Fruit fly (Drosophila melanogaster): ENCODE results near the gene CG45072.

Gene CG45072

DNA sequence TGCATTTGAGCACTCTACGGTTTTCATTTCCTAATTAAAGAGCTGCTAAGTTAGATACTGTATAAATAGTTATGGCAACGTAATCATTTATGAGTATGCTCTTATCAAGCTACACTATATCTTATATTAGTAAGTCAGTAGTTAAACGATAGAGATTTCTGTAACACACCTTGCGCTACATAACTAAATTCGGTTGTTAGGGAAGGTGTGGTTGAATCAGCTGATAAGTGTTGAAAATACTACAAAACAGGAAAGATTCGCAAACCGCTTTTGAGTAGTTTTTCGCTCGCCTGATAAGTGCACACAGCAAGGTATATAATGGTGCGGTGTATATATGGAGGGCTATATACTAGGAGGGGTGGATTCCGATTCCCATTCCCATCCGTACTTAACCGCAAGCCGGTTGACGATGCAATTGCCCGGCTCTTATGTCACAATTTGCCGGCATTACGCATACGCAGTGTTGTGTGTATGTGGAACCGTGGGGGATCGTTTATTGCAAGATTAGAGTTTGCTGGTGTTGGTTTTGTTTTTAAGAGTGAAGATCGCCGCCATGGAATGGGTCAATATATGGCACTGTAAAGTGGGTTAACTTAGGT is 18.1 kb downstream of the CG45072 start:
- no peak for TF ChIP-seq psq (optimal IDR thresholded peaks at IDR 0.05)
- no peak for TF ChIP-seq Dll (optimal IDR thresholded peaks at IDR 0.05)
- TF ChIP-seq pan (optimal IDR thresholded peaks at IDR 0.05), result no peak
- no peak for TF ChIP-seq EcR (GFP tag; optimal IDR thresholded peaks at IDR 0.05)
- no peak for TF ChIP-seq usp (GFP tag; optimal IDR thresholded peaks at IDR 0.05)
- TF ChIP-seq CG8478 (optimal IDR thresholded peaks at IDR 0.05), result no peak

DNA sequence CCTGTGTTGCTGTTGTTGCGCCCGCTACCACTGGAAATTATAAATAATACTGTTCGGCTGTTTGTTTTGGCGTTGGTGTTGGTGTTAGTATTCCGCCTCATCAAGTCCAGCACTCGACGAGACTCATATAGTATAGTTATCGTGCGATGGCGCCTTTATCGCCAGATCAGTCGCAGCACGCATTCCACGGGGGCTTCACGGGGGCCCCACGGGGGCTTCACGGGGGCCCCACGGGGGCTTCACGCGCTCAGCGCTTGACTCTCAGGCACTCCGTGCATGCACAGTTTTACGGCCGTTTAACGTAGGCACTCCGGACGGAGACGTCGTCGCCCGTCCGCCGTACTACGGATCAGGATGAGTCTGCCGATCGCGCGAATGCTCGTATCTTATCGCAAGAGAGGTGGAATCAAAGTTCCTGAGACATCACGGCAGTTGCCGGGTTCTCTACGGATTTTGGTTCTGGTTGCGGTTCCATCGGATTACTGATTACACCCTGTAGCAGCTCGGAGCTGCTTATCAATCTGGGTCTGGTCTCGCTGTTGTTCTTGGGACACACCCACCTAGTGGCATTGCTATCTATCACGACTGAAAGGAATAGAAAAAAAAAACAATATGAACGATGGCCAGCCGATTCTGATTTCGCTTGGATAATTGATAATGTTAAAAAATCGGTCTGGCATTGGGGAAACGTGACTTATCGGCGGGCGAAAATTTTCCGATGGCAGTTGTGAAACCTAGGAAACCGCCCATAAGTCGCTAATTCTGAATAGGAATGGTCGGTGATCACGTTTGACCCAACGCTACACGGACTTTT is 20.1 kb downstream of the CG45072 start:
- no peak for TF ChIP-seq CG8478 (optimal IDR thresholded peaks at IDR 0.05)
- no peak for TF ChIP-seq pan (optimal IDR thresholded peaks at IDR 0.05)
- no peak for TF ChIP-seq psq (optimal IDR thresholded peaks at IDR 0.05)
- no peak for TF ChIP-seq EcR (GFP tag; optimal IDR thresholded peaks at IDR 0.05)
- no peak for TF ChIP-seq usp (GFP tag; optimal IDR thresholded peaks at IDR 0.05)
- TF ChIP-seq Dll (optimal IDR thresholded peaks at IDR 0.05), result no peak

DNA sequence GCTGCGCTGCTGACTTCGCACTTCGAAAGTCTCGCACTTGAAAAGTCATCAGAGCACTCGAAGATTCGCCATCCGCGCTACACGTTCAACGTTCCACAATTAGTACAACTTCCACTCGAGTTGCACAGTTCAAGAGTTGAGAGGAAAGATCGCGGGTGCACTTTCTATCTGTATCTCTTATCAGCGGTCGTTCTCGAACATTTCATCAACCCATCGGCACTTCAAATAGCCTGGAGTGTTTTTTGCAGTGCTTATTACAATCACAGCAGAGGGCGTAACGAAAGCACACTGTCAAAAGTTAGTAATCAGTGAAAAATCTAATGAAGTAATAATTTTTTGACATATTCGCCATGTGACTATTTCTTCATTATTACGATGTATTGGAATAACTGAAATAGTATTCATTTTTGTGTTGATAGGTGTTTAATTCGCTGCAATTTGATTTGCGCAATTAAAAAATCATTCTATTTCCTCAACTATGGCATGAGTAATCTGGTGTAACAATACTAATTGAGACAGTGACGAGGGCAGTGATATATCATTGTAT is 21.6 kb downstream of the CG45072 start:
- TF ChIP-seq EcR (GFP tag; optimal IDR thresholded peaks at IDR 0.05) (no peak), usp (GFP tag; optimal IDR thresholded peaks at IDR 0.05) (no peak), Dll (optimal IDR thresholded peaks at IDR 0.05) (no peak), psq (optimal IDR thresholded peaks at IDR 0.05) (no peak), pan (optimal IDR thresholded peaks at IDR 0.05) (no peak), CG8478 (optimal IDR thresholded peaks at IDR 0.05) (no peak)

DNA sequence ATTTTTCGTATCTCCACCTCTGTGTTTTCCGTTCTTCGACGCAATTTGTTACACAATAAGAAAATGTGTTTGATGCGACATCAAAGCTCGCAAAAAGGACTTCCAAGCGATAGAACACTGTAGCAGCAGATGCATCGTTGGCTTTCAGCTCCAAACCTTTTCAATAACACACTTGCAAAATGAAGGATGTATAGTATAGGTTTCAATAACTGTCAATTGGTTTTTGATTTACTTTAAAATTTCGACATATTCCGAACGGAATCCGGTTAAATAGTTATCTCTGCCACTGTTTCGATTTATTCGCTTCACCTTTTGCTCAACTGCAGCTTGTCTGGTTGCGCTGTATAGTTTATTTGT is 22.1 kb downstream of the CG45072 start:
- TF ChIP-seq CG8478 (optimal IDR thresholded peaks at IDR 0.05) (no peak), Dll (optimal IDR thresholded peaks at IDR 0.05) (no peak), pan (optimal IDR thresholded peaks at IDR 0.05) (no peak), EcR (GFP tag; optimal IDR thresholded peaks at IDR 0.05) (no peak), usp (GFP tag; optimal IDR thresholded peaks at IDR 0.05) (no peak), psq (optimal IDR thresholded peaks at IDR 0.05) (no peak)

DNA sequence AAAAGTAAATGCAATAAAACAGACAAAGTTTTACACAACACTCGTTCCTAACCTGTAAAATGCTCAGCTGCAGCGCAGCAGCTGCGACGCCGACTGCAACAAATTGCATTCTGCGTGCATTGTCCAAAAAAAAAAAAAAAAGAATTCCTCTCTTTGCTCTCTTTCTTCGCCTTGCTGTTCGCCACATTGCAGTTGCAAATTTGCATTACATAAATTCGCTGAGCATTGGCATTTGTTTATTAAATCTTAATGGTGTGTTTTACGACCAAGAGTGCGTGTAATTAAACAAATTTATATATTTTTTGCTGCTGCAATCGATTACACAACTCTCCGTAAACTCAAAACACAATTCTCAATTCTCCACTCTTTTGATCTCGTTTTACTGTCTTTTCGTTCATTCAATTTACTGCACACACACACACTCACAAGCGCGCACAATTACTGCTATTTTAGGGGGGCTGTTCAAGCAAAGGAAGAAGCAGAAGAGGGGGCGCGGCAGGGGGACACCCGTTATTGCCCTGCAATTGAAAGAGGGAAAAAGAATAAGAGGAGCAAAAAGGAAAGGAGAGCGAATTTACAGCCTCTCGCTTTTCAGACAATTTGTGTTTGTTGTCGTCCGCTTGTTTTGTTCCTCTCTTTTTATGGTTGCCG is 22.6 kb downstream of the CG45072 start:
- no peak for TF ChIP-seq Dll (optimal IDR thresholded peaks at IDR 0.05)
- no peak for TF ChIP-seq pan (optimal IDR thresholded peaks at IDR 0.05)
- no peak for TF ChIP-seq psq (optimal IDR thresholded peaks at IDR 0.05)
- no peak for TF ChIP-seq usp (GFP tag; optimal IDR thresholded peaks at IDR 0.05)
- no peak for TF ChIP-seq CG8478 (optimal IDR thresholded peaks at IDR 0.05)
- no peak for TF ChIP-seq EcR (GFP tag; optimal IDR thresholded peaks at IDR 0.05)

DNA sequence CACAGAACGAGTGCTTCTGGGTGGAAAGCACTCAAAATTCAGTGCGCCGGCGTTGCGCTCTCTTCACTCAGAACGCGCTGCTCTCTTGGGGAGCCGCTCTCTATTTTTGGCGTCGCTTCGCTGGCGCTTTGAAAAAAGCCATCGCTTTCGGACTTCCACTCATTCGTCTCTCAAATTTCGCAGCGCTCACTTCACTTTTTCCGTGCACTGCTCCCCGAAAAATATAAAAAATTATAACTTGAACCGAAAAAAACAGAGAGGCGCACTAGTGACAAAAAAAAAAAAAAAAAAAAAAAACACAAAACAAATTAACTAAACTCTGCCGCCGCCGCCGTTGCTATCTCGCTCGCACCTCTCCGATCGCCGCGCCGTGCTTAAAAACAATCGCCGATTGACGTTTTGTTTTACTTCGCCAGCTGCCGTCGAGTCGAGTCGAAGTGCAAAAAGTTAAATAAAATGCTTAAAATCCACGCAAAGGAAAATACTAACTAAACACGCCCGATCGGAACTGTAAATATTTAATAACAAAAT is 23.7 kb downstream of the CG45072 start:
- TF ChIP-seq Dll (optimal IDR thresholded peaks at IDR 0.05), result peak; percentile 98
- TF ChIP-seq usp (GFP tag; optimal IDR thresholded peaks at IDR 0.05), result no peak
- TF ChIP-seq CG8478 (optimal IDR thresholded peaks at IDR 0.05), result no peak
- no peak for TF ChIP-seq psq (optimal IDR thresholded peaks at IDR 0.05)

DNA sequence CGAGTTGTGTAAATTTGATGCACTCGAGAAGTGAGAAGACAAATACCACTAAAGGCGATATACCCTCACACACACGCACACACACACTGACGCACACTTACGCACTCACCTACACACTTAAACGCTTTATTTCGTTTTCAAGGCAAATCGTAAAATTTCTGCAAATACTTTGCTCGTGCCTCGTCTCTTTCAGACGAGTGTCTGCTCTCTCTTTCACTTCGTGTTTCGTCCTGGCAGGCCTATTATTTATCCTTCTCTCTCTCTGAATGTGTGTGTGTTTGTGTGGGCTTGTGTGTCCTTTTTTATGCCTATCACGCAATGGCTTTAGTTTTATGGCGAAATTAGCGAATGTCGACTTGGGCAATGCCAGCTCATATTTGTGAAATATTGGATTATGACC is 24.8 kb downstream of the CG45072 start:
- TF ChIP-seq EcR (GFP tag; optimal IDR thresholded peaks at IDR 0.05), result no peak
- TF ChIP-seq pan (optimal IDR thresholded peaks at IDR 0.05), result no peak
- no peak for TF ChIP-seq CG8478 (optimal IDR thresholded peaks at IDR 0.05)
- no peak for TF ChIP-seq psq (optimal IDR thresholded peaks at IDR 0.05)
- no peak for TF ChIP-seq usp (GFP tag; optimal IDR thresholded peaks at IDR 0.05)

DNA sequence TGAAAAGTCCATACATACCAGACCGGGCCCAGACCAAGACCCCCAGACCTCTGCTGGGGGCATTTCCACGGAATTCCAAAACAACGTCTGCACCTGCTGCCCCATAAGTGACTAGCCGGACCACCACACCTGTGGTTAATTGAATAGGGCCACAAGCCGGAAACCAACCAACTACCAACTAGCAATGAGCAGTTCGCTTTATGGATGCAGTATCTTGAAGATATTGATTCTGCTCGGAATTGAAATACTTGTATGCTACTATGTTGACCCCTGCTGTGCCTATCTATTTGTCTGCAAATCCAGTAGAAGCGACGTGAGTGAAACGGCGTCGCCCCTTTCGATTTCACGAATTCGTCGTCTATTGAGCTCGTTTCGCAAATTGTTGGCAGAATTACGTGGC is 27.2 kb downstream of the CG45072 start:
- no peak for TF ChIP-seq Dll (optimal IDR thresholded peaks at IDR 0.05)
- peak in 1 of 2 experiments; percentile 36 for TF ChIP-seq EcR (GFP tag; optimal IDR thresholded peaks at IDR 0.05)
- TF ChIP-seq usp (GFP tag; optimal IDR thresholded peaks at IDR 0.05), result no peak
- no peak for TF ChIP-seq psq (optimal IDR thresholded peaks at IDR 0.05)
- no peak for TF ChIP-seq CG8478 (optimal IDR thresholded peaks at IDR 0.05)
- no peak for TF ChIP-seq pan (optimal IDR thresholded peaks at IDR 0.05)

DNA sequence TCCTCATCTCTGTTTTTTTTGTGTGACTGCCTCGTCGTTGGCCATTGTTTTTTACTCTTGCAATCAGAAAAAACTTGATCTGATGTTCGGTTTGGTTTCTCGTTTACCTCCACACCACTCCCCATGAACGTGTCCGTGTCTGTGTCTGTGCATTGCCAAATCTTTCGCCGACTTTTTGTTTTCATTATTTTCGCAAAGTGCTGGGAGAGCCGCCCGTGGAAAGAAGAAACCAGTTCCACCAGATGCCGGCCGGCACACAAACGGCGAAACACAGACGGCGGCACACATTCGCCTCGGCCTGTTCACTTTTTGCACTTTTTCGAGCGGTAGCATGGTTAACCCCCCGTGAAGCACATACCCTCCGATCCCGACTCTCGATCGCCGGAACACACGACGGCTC is 27.7 kb downstream of the CG45072 start:
- TF ChIP-seq pan (optimal IDR thresholded peaks at IDR 0.05) (no peak), Dll (optimal IDR thresholded peaks at IDR 0.05) (no peak), EcR (GFP tag; optimal IDR thresholded peaks at IDR 0.05) (no peak), psq (optimal IDR thresholded peaks at IDR 0.05) (no peak), usp (GFP tag; optimal IDR thresholded peaks at IDR 0.05) (no peak), CG8478 (optimal IDR thresholded peaks at IDR 0.05) (no peak)

DNA sequence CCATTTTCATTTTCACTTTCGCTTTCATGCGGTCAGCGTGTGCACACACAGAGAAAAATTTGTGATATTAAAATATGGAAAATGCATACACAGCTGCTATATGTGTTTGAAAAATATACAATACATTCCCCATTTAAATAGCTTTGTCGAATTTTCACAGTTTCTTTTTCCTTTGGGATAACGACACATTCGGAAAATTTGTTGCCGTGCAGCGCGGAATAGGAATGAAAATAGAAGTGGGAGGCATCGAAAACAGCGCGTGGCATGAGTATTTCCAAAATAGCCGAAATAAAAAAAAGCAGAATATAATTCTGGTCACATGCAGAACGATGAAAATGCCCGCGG is 30.4 kb downstream of the CG45072 start:
- TF ChIP-seq Dll (optimal IDR thresholded peaks at IDR 0.05) (no peak), usp (GFP tag; optimal IDR thresholded peaks at IDR 0.05) (no peak), EcR (GFP tag; optimal IDR thresholded peaks at IDR 0.05) (no peak), psq (optimal IDR thresholded peaks at IDR 0.05) (no peak), pan (optimal IDR thresholded peaks at IDR 0.05) (no peak), CG8478 (optimal IDR thresholded peaks at IDR 0.05) (no peak)

DNA sequence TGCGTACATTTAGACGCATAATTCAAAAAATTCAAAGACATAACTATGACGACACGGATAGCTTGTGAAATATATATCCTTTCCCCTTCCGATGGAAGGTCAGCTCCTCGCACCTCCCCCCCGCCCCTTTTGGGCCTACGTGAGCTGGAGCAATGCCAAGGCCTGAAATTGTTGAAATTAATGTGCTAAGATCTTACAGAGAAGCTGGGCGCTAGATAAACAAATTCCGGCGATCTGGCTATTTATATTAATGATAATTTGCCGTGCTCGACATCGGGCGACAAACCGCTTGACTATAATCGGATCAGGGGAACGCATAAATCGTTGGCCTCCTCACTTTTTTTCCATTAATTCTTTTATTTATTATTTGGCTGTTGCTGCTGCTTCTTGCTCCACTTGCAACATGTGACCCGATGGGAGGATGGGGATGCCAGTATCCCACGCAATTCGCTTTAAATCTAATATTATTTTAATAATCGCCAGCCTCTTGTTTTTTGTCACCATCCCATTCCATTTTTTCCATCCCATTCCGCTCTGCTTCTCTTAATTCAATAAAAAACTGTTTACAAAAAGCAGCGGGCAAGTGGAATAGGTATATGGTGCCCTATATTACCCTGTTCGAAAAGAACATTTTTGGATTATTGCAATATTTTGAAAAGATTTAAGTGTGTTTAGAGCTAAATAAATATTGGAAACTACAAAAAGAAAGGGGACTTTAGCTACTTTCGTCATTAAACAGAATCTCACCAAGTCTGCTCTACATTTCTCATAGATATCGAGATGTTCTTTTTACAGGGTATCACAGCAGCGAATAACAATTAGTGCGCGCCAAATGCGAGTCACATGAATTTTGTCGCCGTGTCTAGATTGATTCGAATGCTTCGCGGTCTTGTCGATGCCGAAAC is 31.0 kb downstream of the CG45072 start:
- no peak for TF ChIP-seq psq (optimal IDR thresholded peaks at IDR 0.05)
- no peak for TF ChIP-seq pan (optimal IDR thresholded peaks at IDR 0.05)
- no peak for TF ChIP-seq EcR (GFP tag; optimal IDR thresholded peaks at IDR 0.05)

Measured in whole organism.